Worm (Caenorhabditis elegans): Measurements from ENCODE around the gene T04A11.4.

Gene T04A11.4

ce11 chrIV:12451225-12451831, 33.1 kb downstream of the T04A11.4 start, which contains the start of gene dpy-26 (continued):
- peak; percentile 20 for TF ChIP-seq F49E8.2 (tag; optimal IDR thresholded peaks at IDR 0.05; ENCODE audit: borderline replicate concordance)
- TF ChIP-seq fkh-10 (GFP tag; optimal IDR thresholded peaks at IDR 0.05) = peak; percentile 3

- TF ChIP-seq set-16 (GFP tag; IDR thresholded peaks at IDR 0.05) = no peak
- TF ChIP-seq lir-3 (tag; optimal IDR thresholded peaks at IDR 0.05) = no peak
- TF ChIP-seq hif-1 (tag; optimal IDR thresholded peaks at IDR 0.05) = no peak
- no peak for TF ChIP-seq ceh-44 (GFP tag; IDR thresholded peaks at IDR 0.05)
- no peak for TF ChIP-seq lin-13 (GFP tag; optimal IDR thresholded peaks at IDR 0.05)
- no peak for TF ChIP-seq lim-7 (GFP tag; IDR thresholded peaks at IDR 0.05)
- no peak for TF ChIP-seq zag-1 (tag; optimal IDR thresholded peaks at IDR 0.05)
- TF ChIP-seq nhr-77 (tag; optimal IDR thresholded peaks at IDR 0.05) = no peak
- TF ChIP-seq unc-39 (tag; optimal IDR thresholded peaks at IDR 0.05) = no peak
- no peak for TF ChIP-seq mxl-3 (GFP tag; optimal IDR thresholded peaks at IDR 0.05)
- no peak for TF ChIP-seq ZK337.2 (GFP tag; IDR thresholded peaks at IDR 0.05)
- no peak for TF ChIP-seq Y5F2A.4 (GFP tag; optimal IDR thresholded peaks at IDR 0.05)
- no peak for TF ChIP-seq egl-27 (tag; optimal IDR thresholded peaks at IDR 0.05)
- no peak for TF ChIP-seq lin-15B (tag; optimal IDR thresholded peaks at IDR 0.05)
- TF ChIP-seq arid-1 (GFP tag; conservative IDR thresholded peaks at IDR 0.05) = no peak
These were observed 38.9 kb downstream of the T04A11.4 start, which contains the start of gene C25G4.3 for ce11 chrIV:12445463-12445934. Gene C25G4.3, minus strand, starts transcription at chrIV:12445884.

DNA sequence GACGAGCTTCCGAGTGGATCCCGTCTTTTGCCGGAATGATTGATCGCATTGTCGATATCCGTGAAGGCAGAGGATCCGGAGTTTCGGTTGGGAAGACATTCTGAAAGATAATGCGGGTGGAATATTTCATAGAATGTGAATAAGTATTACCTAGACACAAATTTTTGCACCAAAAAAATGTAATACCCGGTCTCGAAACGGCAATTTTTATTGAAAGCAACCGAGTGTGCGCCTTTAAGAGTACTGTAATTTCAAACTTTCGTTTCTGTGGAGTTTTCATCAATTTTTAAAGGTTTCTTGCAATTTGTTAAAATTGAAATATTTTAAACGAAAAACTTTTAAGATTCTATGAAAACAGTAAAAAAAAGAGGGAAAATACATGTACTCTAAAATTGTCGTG, 40.4 kb downstream of the T04A11.4 start, which contains the start of gene C25G4.2:
Gene C25G4.2 (minus strand): TSS at position 100 of the 400 bp plus-strand sequence.
- TF ChIP-seq zfp-2 (tag; optimal IDR thresholded peaks at IDR 0.05) = no peak
- TF ChIP-seq aha-1 (tag) = peak; percentile 96

ce11 chrIV:12441715-12442114, 42.7 kb downstream of the T04A11.4 start, which contains the start of gene C25G4.17:
Gene C25G4.17, plus strand, starts transcription at chrIV:12442015.
- TF ChIP-seq lin-39 (tag; optimal IDR thresholded peaks at IDR 0.05) (no peak), snpc-1.2 (GFP tag; IDR thresholded peaks at IDR 0.05) (no peak), daf-8 (GFP tag; IDR thresholded peaks at IDR 0.05) (no peak), snpc-4 (tag; optimal IDR thresholded peaks at IDR 0.05) (no peak), unc-62 (GFP tag; optimal IDR thresholded peaks at IDR 0.05 in 1 of 2) (no peak), unc-62 (tag; optimal IDR thresholded peaks at IDR 0.05) (no peak), unc-130 (GFP tag; optimal IDR thresholded peaks at IDR 0.05) (no peak), jun-1 (tag; optimal IDR thresholded peaks at IDR 0.05) (no peak), ama-1 (optimal IDR thresholded peaks at IDR 0.05) (no peak)

ce11 chrIV:12438359-12438758, 46.0 kb downstream of the T04A11.4 start, which contains the start of gene clec-185:
Gene clec-185, plus strand, starts transcription at chrIV:12438659.
- no peak for TF ChIP-seq sdz-12 (GFP tag; optimal IDR thresholded peaks at IDR 0.05)
- no peak for TF ChIP-seq aha-1 (tag)
- TF ChIP-seq attf-4 (tag; optimal IDR thresholded peaks at IDR 0.05) = no peak

- TF ChIP-seq pqm-1 (tag; optimal IDR thresholded peaks at IDR 0.05) (peak; percentile 93), tra-1 (GFP tag; IDR thresholded peaks at IDR 0.05) (no peak), nhr-77 (tag; optimal IDR thresholded peaks at IDR 0.05) (peak; percentile 19), ama-1 (optimal IDR thresholded peaks at IDR 0.05) (no peak), nhr-10 (tag; optimal IDR thresholded peaks at IDR 0.05) (no peak), arid-1 (GFP tag; conservative IDR thresholded peaks at IDR 0.05) (no peak), pha-4 (GFP tag; IDR thresholded peaks at IDR 0.05) (no peak), pha-4 (tag; optimal IDR thresholded peaks at IDR 0.05) (no peak), daf-19 (GFP tag; conservative IDR thresholded peaks at IDR 0.05) (no peak), lir-3 (tag; optimal IDR thresholded peaks at IDR 0.05) (no peak), nhr-48 (tag; optimal IDR thresholded peaks at IDR 0.05) (no peak), nhr-42 (GFP tag; IDR thresholded peaks at IDR 0.05) (no peak), snpc-1.2 (GFP tag; IDR thresholded peaks at IDR 0.05) (no peak), ceh-32 (tag; optimal IDR thresholded peaks at IDR 0.05; ENCODE audit: poor library complexity) (no peak), aly-2 (tag; optimal IDR thresholded peaks at IDR 0.05) (no peak), dmd-6 (GFP tag; IDR thresholded peaks at IDR 0.05) (no peak; the same call in 1 of the 2 replicates), hlh-11 (tag; optimal IDR thresholded peaks at IDR 0.05) (peak; percentile 42), ctbp-1 (GFP tag; IDR thresholded peaks at IDR 0.05) (no peak), mxl-2 (GFP tag; conservative IDR thresholded peaks at IDR 0.05) (no peak)
These were observed 48.9 kb downstream of the T04A11.4 start, which contains the start of gene irg-4 for ce11 chrIV:12435442-12435841. Gene irg-4, plus strand, starts transcription at chrIV:12435833.

All from whole organism, L4 larva.